Worm (Caenorhabditis elegans): ENCODE results near the gene C01G6.9.

- TF ChIP-seq nhr-11 (tag; optimal IDR thresholded peaks at IDR 0.05) (no peak), ZK546.5 (tag; optimal IDR thresholded peaks at IDR 0.05) (no peak), elt-3 (tag; optimal IDR thresholded peaks at IDR 0.05) (no peak), unc-62 (GFP tag; optimal IDR thresholded peaks at IDR 0.05) (no peak), nhr-28 (tag; optimal IDR thresholded peaks at IDR 0.05) (no peak), nhr-237 (tag; optimal IDR thresholded peaks at IDR 0.05) (no peak), pha-4 (tag; optimal IDR thresholded peaks at IDR 0.05) (no peak)
Measured at ce11 chrII:9254187-9254586, 41.4 kb downstream of the C01G6.9 start, which contains the start of gene nlp-82.

Measured in whole organism, L3 larva.